Worm (Caenorhabditis elegans) whole organism, L2 larva: ENCODE data around the gene ent-7.

Experiments
- lin-39 ChIP-seq: fragments of 150-350 bp; optimal IDR thresholded peaks from 2 replicates; lab custom pipeline; 2014; ENCODE audit warnings: missing biosample characterization, missing genetic modification reagents, missing genetic modification characterization
- mdl-1 ChIP-seq, 2 experiments: fragments of 150-350 bp in 1 of 2; sonication (generic microtip) in 1 of 2; optimal IDR thresholded peaks; 2 replicates each; lab custom pipeline; 2017; ENCODE audit warnings: missing biosample characterization in 2 of 2, missing genetic modification characterization in 2 of 2
- ztf-4 ChIP-seq: fragments of 150-350 bp; optimal IDR thresholded peaks from 2 replicates; lab custom pipeline; 2014; ENCODE audit warnings: missing biosample characterization, missing genetic modification characterization

- TF ChIP-seq ztf-4 (tag; lab: Kevin White, UChicago) (no peak), mdl-1 (tag; optimal IDR thresholded peaks at IDR 0.05; lab: Kevin White, UChicago) (no peak), lin-39 (tag; lab: Kevin White, UChicago) (no peak)
Observed at ce11 chrIV:10048268-10048667, 31.2 kb downstream of the ent-7 start.
